Worm (Caenorhabditis elegans) whole organism, L4/young adult: ENCODE results near the gene npr-36.

Source experiments
- W03F9.2 ChIP-seq: fragments of 150-350 bp; optimal IDR thresholded peaks from 2 replicates; lab custom pipeline; 2014; ENCODE audit warnings: missing biosample characterization, missing genetic modification characterization
- dao-5 ChIP-seq: sonication (generic microtip); optimal IDR thresholded peaks from 2 replicates; lab custom pipeline; 2016; ENCODE audit warnings: missing genotype, missing genetic modification characterization, moderate library complexity, missing compliant biosample characterization
- him-1 ChIP-seq: sonication (generic microtip); optimal IDR thresholded peaks from 2 replicates; lab custom pipeline; 2016; ENCODE audit warnings: missing genotype, missing genetic modification reagents, missing genetic modification characterization, missing compliant biosample characterization

- no peak for TF ChIP-seq W03F9.2 (tag; lab: Kevin White, UChicago)
- TF ChIP-seq him-1 (tag; lab: Kevin White, UChicago), result no peak
- TF ChIP-seq dao-5 (tag; lab: Kevin White, UChicago), result no peak
Observed at ce11 chrX:17333752-17334151, 25.8 kb upstream of the npr-36 start, which contains the start of gene C53C11.5.
